Worm (Caenorhabditis elegans) whole organism, L2 larva: Measurements from ENCODE around the gene srh-171.
"Not testable (repeated sequence)": the region's sequence is repeated elsewhere in the genome, so short reads cannot be mapped to it uniquely, and the experiment has no call there.

Source experiments
- C34F6.9 ChIP-seq: fragments of 150-350 bp; optimal IDR thresholded peaks from 2 replicates; lab custom pipeline; 2014; ENCODE audit warnings: missing biosample characterization, missing genetic modification characterization
- F13H6.1 ChIP-seq: sonication (generic microtip); optimal IDR thresholded peaks from 2 replicates; lab custom pipeline; 2016; ENCODE audit warnings: missing genetic modification characterization, missing compliant biosample characterization
- R02D3.7 ChIP-seq: fragments of 150-350 bp; optimal IDR thresholded peaks from 2 replicates; lab custom pipeline; 2014; ENCODE audit warnings: missing biosample characterization, missing genetic modification characterization
- Y55F3AM.14 ChIP-seq: fragments of 200-800 bp; sonication (Bioruptor generic); optimal IDR thresholded peaks from 2 replicates; lab custom pipeline; 2018; ENCODE audit warnings: mild to moderate bottlenecking, missing genetic modification characterization, missing compliant biosample characterization
- ZK546.5 ChIP-seq: sonication (generic microtip); optimal IDR thresholded peaks from 2 replicates; lab custom pipeline; 2017; ENCODE audit warnings: missing biosample characterization, missing genetic modification characterization
- alr-1 ChIP-seq: fragments of 150-350 bp; optimal IDR thresholded peaks from 2 replicates; lab custom pipeline; 2014; ENCODE audit warnings: missing biosample characterization, missing genetic modification characterization
- aly-2 ChIP-seq: fragments of 150-350 bp; optimal IDR thresholded peaks from 2 replicates; lab custom pipeline; 2014; ENCODE audit warnings: missing biosample characterization, missing genetic modification characterization
- ama-1 ChIP-seq: fragments of 150-350 bp; optimal IDR thresholded peaks from 2 replicates; lab custom pipeline; 2018; ENCODE audit warnings: inconsistent platforms
- blmp-1 ChIP-seq: sonication (generic microtip); optimal IDR thresholded peaks from 2 replicates; lab custom pipeline; 2017; ENCODE audit warnings: missing genetic modification characterization, mild to moderate bottlenecking, missing compliant biosample characterization, antibody characterized with exemption, moderate library complexity; ENCODE audit not compliant: insufficient read depth
- ceh-16 ChIP-seq: fragments of 150-350 bp; optimal IDR thresholded peaks from 2 replicates; lab custom pipeline; 2014; ENCODE audit warnings: missing biosample characterization, missing genetic modification characterization
- crh-2 ChIP-seq: sonication (generic microtip); optimal IDR thresholded peaks from 2 replicates; lab custom pipeline; 2017; ENCODE audit warnings: missing biosample characterization, missing genetic modification characterization
- dmd-4 ChIP-seq: sonication (generic microtip); optimal IDR thresholded peaks from 2 replicates; lab custom pipeline; 2017; ENCODE audit warnings: missing biosample characterization, missing genetic modification characterization
- egl-27 ChIP-seq: sonication (generic microtip); optimal IDR thresholded peaks from 3 replicates; lab custom pipeline; 2017; ENCODE audit warnings: missing biosample characterization, missing genetic modification reagents, missing genetic modification characterization
- elt-1 ChIP-seq: fragments of 150-350 bp; optimal IDR thresholded peaks from 2 replicates; lab custom pipeline; 2014; ENCODE audit warnings: missing biosample characterization, missing genetic modification characterization
- gmeb-1 ChIP-seq: fragments of 150-350 bp; optimal IDR thresholded peaks from 2 replicates; lab custom pipeline; 2014; ENCODE audit warnings: missing biosample characterization, missing genetic modification characterization
- lin-11 ChIP-seq: fragments of 150-350 bp; sonication (generic microtip); optimal IDR thresholded peaks from 2 replicates; lab custom pipeline; 2014; ENCODE audit warnings: missing biosample characterization, missing genetic modification characterization, inconsistent platforms, mixed read lengths
- lin-13 ChIP-seq: fragments of 150-350 bp; optimal IDR thresholded peaks from 2 replicates; lab custom pipeline; 2014; ENCODE audit warnings: missing biosample characterization, missing genetic modification reagents, missing genetic modification characterization
- lin-39 ChIP-seq: fragments of 150-350 bp; optimal IDR thresholded peaks from 2 replicates; lab custom pipeline; 2014; ENCODE audit warnings: missing biosample characterization, missing genetic modification reagents, missing genetic modification characterization
- lsy-2 ChIP-seq, 2 experiments: fragments of 150-350 bp in 1 of 2; sonication (generic microtip) in 1 of 2; optimal IDR thresholded peaks; 2 replicates each; lab custom pipeline; 2014 to 2017; ENCODE audit warnings: missing biosample characterization in 2 of 2, missing genetic modification characterization in 2 of 2
- nhr-10 ChIP-seq: sonication (generic microtip); optimal IDR thresholded peaks from 2 replicates; lab custom pipeline; 2017; ENCODE audit warnings: missing biosample characterization, missing genetic modification characterization
- nhr-11 ChIP-seq: fragments of 150-350 bp; optimal IDR thresholded peaks from 2 replicates; lab custom pipeline; 2014; ENCODE audit warnings: missing biosample characterization, missing genetic modification characterization
- nhr-12 ChIP-seq: fragments of 150-350 bp; optimal IDR thresholded peaks from 2 replicates; lab custom pipeline; 2014; ENCODE audit warnings: missing biosample characterization, missing genetic modification characterization
- nhr-129 ChIP-seq: fragments of 150-350 bp; optimal IDR thresholded peaks from 2 replicates; lab custom pipeline; 2014; ENCODE audit warnings: missing biosample characterization, missing genetic modification characterization
- nhr-21 ChIP-seq: fragments of 150-350 bp; optimal IDR thresholded peaks from 2 replicates; lab custom pipeline; 2014; ENCODE audit warnings: missing biosample characterization, missing genetic modification characterization
- nhr-23 ChIP-seq: fragments of 150-350 bp; optimal IDR thresholded peaks from 2 replicates; lab custom pipeline; 2014; ENCODE audit warnings: missing biosample characterization, missing genetic modification reagents, missing genetic modification characterization
- nhr-237 ChIP-seq: fragments of 150-350 bp; optimal IDR thresholded peaks from 2 replicates; lab custom pipeline; 2014; ENCODE audit warnings: missing biosample characterization, missing genetic modification characterization
- nhr-25 ChIP-seq: fragments of 150-350 bp; sonication (generic microtip); optimal IDR thresholded peaks from 3 replicates; lab custom pipeline; 2014; ENCODE audit warnings: missing biosample characterization, missing genetic modification characterization
- nhr-6 ChIP-seq: fragments of 150-350 bp; optimal IDR thresholded peaks from 2 replicates; lab custom pipeline; 2014; ENCODE audit warnings: missing biosample characterization, missing genetic modification characterization
- nhr-77 ChIP-seq: fragments of 150-350 bp; optimal IDR thresholded peaks from 2 replicates; lab custom pipeline; 2014; ENCODE audit warnings: missing biosample characterization, missing genetic modification characterization
- peb-1 ChIP-seq: fragments of 150-350 bp; optimal IDR thresholded peaks from 2 replicates; lab custom pipeline; 2014; ENCODE audit warnings: missing biosample characterization, missing genetic modification characterization
- sem-4 ChIP-seq: fragments of 150-350 bp; optimal IDR thresholded peaks from 2 replicates; lab custom pipeline; 2014; ENCODE audit warnings: missing biosample characterization, missing genetic modification reagents, missing genetic modification characterization
- skn-1 ChIP-seq: sonication (generic microtip); optimal IDR thresholded peaks from 2 replicates; lab custom pipeline; 2017; ENCODE audit warnings: missing biosample characterization, missing genetic modification characterization
- sma-9 ChIP-seq, 2 experiments: fragments of 150-350 bp in 1 of 2; sonication (generic microtip) in 1 of 2; optimal IDR thresholded peaks; 2 replicates each; lab custom pipeline; 2014 to 2016; ENCODE audit warnings: missing genetic modification characterization in 2 of 2, mild to moderate bottlenecking in 1 of 2, missing biosample characterization in 1 of 2, missing compliant biosample characterization in 1 of 2, missing genetic modification reagents in 1 of 2, moderate library complexity in 1 of 2
- snpc-4 ChIP-seq: fragments of 150-350 bp; optimal IDR thresholded peaks from 2 replicates; lab custom pipeline; 2014; ENCODE audit warnings: missing biosample characterization, missing genetic modification characterization
- unc-39 ChIP-seq: fragments of 150-350 bp; optimal IDR thresholded peaks from 2 replicates; lab custom pipeline; 2014; ENCODE audit warnings: missing biosample characterization, missing genetic modification characterization
- zag-1 ChIP-seq: fragments of 150-350 bp; optimal IDR thresholded peaks from 2 replicates; lab custom pipeline; 2014; ENCODE audit warnings: missing biosample characterization, missing genetic modification characterization
- ztf-1 ChIP-seq: fragments of 200-800 bp; sonication (Bioruptor generic); conservative IDR thresholded peaks from 2 replicates; pipeline ENCODE4 v1.3.6; 2022; ENCODE audit warnings: missing genetic modification characterization, missing compliant biosample characterization
- ztf-11 ChIP-seq: sonication (generic microtip); optimal IDR thresholded peaks from 2 replicates; lab custom pipeline; 2017; ENCODE audit warnings: missing biosample characterization, missing genetic modification characterization
- ztf-4 ChIP-seq: fragments of 150-350 bp; optimal IDR thresholded peaks from 2 replicates; lab custom pipeline; 2014; ENCODE audit warnings: missing biosample characterization, missing genetic modification characterization

srh-171 gene

DNA sequence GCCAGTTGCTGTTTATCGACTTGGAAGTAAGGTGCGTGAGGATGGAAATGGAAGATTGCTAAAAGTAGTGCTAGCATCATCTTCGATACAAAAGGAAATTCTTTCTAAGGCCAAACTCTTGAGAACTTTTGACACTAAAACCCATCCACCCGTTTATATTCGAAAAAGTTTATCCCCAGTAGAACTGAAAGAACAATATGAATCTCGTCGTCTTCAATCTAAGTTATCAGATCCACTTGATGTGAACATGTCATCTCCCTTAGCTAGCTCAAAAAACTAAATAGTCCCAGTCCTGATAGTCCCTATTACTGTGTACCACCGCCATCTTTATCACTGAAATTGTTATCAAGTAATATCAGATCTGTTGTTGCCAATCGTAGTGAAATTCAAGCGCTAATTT is 28.6 kb upstream of the srh-171 start:
- TF ChIP-seq lsy-2 (tag; optimal IDR thresholded peaks at IDR 0.05; lab: Kevin White, UChicago) (no peak), crh-2 (tag; lab: Kevin White, UChicago) (no peak), ama-1 (no peak), nhr-77 (no peak), nhr-237 (tag; lab: Kevin White, UChicago) (no peak), lin-39 (tag; lab: Kevin White, UChicago) (no peak), sma-9 (GFP tag; optimal IDR thresholded peaks at IDR 0.05; lab: Kevin White, UChicago) (no peak), sma-9 (tag; optimal IDR thresholded peaks at IDR 0.05; lab: Kevin White, UChicago) (no peak), nhr-21 (no peak), nhr-25 (no peak), C34F6.9 (tag; lab: Kevin White, UChicago) (no peak), ztf-4 (tag; lab: Kevin White, UChicago) (no peak), Y55F3AM.14 (no peak), R02D3.7 (tag; lab: Kevin White, UChicago) (no peak), aly-2 (tag; lab: Kevin White, UChicago) (no peak), F13H6.1 (no peak), nhr-23 (no peak), nhr-12 (tag; lab: Kevin White, UChicago) (no peak), zag-1 (tag; lab: Kevin White, UChicago) (no peak), elt-1 (tag; lab: Kevin White, UChicago) (no peak)

DNA sequence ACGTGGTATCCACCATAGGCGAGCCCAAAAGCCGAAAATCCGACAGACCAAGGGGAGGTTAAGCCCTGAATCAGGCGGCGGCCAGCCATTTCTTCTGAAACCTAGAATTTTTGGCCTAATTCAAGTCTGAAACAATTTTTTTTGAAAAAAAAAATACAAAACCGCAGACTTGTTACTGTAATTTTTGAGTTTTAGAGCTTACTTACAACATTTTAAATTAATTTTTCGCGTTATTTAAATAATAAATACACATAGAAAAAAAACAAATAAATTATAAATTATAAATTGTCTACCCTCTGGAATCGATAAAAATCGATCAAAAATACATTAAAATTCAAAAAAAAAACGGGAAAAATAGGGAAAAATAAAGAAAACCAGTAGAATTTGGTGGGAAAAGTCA is 19.0 kb upstream of the srh-171 start, which contains the start of gene dhs-24:
TSS of gene dhs-24 (minus strand) at position 101 of the 400 bp plus-strand sequence.
- TF ChIP-seq ceh-16 (tag; lab: Kevin White, UChicago) (no peak), blmp-1 (tag; lab: Kevin White, UChicago) (no peak), nhr-10 (tag; lab: Kevin White, UChicago) (no peak), nhr-12 (tag; lab: Kevin White, UChicago) (no peak), nhr-129 (tag; lab: Kevin White, UChicago) (no peak), dmd-4 (tag; lab: Kevin White, UChicago) (no peak), ztf-11 (tag; lab: Kevin White, UChicago) (no peak), gmeb-1 (no peak), aly-2 (tag; lab: Kevin White, UChicago) (no peak), lin-13 (GFP tag; lab: Kevin White, UChicago) (no peak), nhr-23 (no peak), nhr-6 (tag; lab: Kevin White, UChicago) (no peak), ama-1 (no peak), ztf-1 (no peak), nhr-11 (tag; lab: Kevin White, UChicago) (no peak), Y55F3AM.14 (no peak), ZK546.5 (tag; lab: Kevin White, UChicago) (no peak), unc-39 (no peak)

DNA sequence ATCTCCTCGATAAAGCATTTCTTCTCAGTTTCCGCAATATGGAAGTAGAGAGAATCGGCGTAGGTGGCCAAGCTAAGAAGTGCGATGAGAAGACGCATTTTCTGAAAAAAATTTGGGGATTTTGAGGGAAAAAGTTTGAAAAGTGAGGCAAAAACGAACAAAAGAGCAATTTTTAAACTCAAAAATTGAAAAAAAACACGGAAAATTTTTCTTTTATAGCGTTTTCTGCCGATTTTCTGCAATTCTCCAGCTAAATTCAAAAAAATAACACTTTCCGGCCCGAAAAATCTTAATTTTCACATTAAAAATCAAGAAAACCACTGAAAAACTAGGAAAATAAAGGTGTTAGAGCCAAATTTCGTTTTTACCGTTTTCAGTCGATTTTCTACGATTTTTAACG is 16.5 kb upstream of the srh-171 start, which contains the start of gene tmed-4:
TSS of gene tmed-4 (minus strand) at position 101 of the 400 bp plus-strand sequence.
- TF ChIP-seq peb-1 (tag; lab: Kevin White, UChicago); nhr-23; elt-1 (tag; lab: Kevin White, UChicago): not testable (repeated sequence)

DNA sequence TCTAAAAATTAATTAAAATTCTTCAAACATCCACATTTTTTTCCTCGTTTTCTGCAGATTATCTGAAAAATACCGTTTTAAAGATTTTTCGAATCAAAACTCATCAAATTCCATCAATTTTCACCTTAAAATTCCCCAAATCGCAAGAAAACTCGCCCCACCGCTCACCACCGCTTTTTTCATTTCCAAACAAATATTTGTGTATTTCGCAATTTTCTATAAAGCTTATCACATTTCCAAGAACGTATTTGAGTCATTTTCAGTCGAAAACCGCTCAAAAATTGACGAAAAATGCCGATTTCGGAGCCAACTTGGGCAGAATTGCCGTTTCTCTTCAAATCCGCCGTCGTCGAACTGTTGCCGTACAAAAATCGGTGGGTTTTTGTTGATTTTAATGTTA is 15.8 kb upstream of the srh-171 start, which contains the start of gene Y60A3A.8:
TSS of gene Y60A3A.8 (plus strand) at position 258 of the 400 bp plus-strand sequence.
- not testable (repeated sequence) for TF ChIP-seq ceh-16 (tag; lab: Kevin White, UChicago); crh-2 (tag; lab: Kevin White, UChicago); Y55F3AM.14

DNA sequence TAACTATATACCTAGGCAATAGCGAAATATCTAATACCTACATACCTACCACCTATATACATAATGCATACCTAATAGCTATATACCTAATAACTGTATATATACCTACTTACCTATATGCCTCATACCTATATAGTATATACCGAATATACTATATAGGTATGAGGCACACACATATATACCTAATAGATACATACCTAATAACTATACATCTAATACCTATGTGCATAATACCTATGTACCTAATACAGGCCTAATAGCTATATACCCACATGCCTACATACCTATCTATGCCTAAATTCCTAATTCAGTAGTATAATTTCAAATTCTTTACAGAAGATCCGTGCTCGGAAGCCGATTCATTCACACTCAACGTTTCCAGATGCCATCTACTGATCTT is 11.0 kb upstream of the srh-171 start:
- no peak for TF ChIP-seq unc-39
- TF ChIP-seq alr-1 (tag; lab: Kevin White, UChicago) = no peak
- no peak for TF ChIP-seq sem-4 (tag; lab: Kevin White, UChicago)
- TF ChIP-seq dmd-4 (tag; lab: Kevin White, UChicago) = no peak
- no peak for TF ChIP-seq snpc-4 (tag; lab: Kevin White, UChicago)
- no peak for TF ChIP-seq F13H6.1
- no peak for TF ChIP-seq nhr-12 (tag; lab: Kevin White, UChicago)
- TF ChIP-seq nhr-237 (tag; lab: Kevin White, UChicago) = no peak
- no peak for TF ChIP-seq ceh-16 (tag; lab: Kevin White, UChicago)
- TF ChIP-seq gmeb-1 = no peak
- TF ChIP-seq peb-1 (tag; lab: Kevin White, UChicago) = no peak
- no peak for TF ChIP-seq C34F6.9 (tag; lab: Kevin White, UChicago)
- TF ChIP-seq lin-11 (tag; lab: Kevin White, UChicago) = no peak
- TF ChIP-seq zag-1 (tag; lab: Kevin White, UChicago) = no peak
- TF ChIP-seq egl-27 (tag; lab: Kevin White, UChicago) = no peak
- TF ChIP-seq nhr-129 (tag; lab: Kevin White, UChicago) = no peak
- TF ChIP-seq skn-1 (tag; lab: Kevin White, UChicago) = no peak
- no peak for TF ChIP-seq nhr-6 (tag; lab: Kevin White, UChicago)
- TF ChIP-seq R02D3.7 (tag; lab: Kevin White, UChicago) = no peak
